Worm (Caenorhabditis elegans): ENCODE measurements around the gene T03D3.5.

Gene T03D3.5

DNA sequence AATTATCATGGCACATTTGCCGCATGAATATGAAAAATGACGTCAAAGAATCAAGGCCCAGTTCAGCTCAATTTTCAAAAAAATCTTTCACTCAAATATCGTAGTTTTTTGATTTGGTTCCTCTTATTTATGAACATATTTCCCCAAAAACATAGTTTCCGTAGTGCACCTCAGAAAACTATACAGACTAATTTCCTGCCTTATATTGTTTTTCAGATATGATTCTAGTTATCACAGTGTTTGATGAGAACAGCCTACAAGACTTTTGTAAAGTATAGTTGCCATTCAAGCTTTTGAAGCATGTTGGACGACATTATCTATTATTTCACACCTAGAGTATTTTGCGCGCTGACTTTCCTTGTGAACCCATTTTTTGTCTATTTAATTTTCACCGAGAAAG lies 6.0 kb upstream of the T03D3.5 start, which contains the start of gene srj-50:
Gene srj-50, plus strand, starts transcription at position 301 of the 400 bp plus-strand sequence.
- TF ChIP-seq snpc-4 (tag; optimal IDR thresholded peaks at IDR 0.05) (no peak), unc-120 (tag; optimal IDR thresholded peaks at IDR 0.05; ENCODE audit: poor library complexity, severe bottlenecking) (no peak)

DNA sequence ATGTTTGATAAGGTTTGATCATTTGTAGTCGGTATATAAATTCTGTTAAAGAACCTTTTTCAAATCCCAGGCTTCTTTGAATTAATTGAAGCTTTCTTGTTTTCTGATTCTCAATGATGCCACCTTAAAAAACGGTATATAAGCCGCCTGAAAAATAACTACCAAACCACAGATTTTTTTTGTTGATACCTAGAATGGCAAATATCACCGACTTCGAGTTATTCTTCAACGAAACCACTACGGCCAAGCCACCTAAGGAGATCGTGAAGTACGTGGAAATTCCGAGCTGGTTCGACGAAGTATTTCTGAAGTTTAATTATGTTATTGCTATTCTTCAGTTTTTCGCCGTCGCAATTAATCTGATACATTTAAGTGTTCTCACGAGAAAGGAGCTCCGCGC lies 4.2 kb upstream of the T03D3.5 start, which contains the start of gene srw-2:
Gene srw-2, plus strand, starts transcription at position 62 of the 400 bp plus-strand sequence.
- no peak for TF ChIP-seq mls-2 (tag; optimal IDR thresholded peaks at IDR 0.05)

DNA sequence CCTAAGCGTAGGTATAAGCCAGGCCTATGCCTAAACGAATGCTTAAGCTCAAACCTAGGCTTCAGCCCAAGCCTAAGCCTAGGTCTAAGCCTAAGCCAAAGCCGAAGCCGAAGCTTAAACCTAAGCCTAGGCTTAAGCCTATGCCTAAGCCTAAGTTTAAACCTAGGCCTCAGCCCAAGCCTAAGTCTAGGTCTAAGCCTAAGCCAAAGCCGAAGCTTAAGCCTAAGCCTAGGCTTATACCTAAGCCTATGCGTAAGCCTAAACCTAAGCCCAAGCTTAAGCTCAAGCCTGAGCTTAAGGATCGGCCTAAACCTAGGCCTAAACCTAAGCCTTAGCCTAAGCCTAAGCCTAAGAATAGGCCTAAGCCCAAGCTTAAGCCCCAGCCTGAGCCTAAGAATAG lies 657 bp downstream of the T03D3.5 start:
- peak; percentile 64 for TF ChIP-seq ham-2 (GFP tag; optimal IDR thresholded peaks at IDR 0.05)
- no peak for TF ChIP-seq zip-8 (tag; optimal IDR thresholded peaks at IDR 0.05)

DNA sequence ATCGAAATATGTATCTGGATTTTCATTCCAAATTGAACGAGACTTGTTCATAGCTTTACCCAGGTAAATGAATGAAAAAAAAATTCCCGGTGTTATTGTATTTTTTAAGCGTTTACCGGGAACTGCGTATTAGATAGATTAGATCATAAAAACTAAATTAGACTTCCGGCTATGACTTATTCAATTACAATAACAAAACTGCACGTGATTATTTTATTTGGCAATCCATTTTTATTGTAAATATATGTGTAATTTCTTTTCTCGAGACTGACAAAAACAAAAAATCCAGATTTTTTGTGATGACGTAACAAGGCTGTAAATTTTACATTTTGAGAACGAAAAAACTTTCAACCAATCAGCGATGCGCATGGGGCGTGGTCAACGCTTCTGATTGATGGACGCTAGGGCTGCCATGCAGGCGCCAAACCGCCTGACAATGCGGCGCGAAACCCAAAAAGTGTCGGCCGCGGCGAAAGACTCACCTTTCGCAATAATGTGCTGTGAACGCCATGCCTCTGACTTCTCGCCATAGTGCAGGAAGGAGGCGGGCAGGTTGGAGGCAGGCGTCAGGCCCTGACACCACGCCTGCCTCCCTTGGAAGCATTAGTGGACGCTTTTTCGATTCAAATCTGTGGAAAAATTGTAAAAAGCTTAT lies 4.9 kb downstream of the T03D3.5 start, which contains the start of gene srh-36:
Gene srh-36, minus strand, starts transcription at position 51 of the 655 bp plus-strand sequence.
- peak; percentile 59 for TF ChIP-seq zip-8 (tag; optimal IDR thresholded peaks at IDR 0.05)
- TF ChIP-seq pha-4 (tag; optimal IDR thresholded peaks at IDR 0.05): no peak

DNA sequence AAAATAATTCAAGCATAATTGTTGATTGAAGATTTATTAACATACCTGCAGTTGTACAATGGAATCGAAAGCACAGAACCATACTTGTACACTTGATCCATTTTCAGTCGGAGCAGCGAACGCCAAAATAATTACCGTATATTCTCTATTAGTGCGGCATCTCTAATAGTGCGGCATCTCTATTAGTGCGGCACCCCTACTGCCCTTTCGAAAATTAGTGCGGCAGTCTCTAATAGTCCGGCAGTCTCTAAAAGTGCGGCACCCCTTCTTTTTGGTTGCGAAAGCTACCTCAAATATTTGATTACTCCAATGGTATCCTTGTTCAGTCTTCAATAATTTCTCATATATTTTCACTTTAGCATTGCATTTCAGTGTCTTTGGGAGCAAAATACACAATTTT lies 8.5 kb downstream of the T03D3.5 start, which contains the start of gene srt-34:
Gene srt-34, minus strand, starts transcription at position 101 of the 400 bp plus-strand sequence.
- TF ChIP-seq mls-2 (tag; optimal IDR thresholded peaks at IDR 0.05) (no peak), nhr-2 (tag; optimal IDR thresholded peaks at IDR 0.05) (no peak)

DNA sequence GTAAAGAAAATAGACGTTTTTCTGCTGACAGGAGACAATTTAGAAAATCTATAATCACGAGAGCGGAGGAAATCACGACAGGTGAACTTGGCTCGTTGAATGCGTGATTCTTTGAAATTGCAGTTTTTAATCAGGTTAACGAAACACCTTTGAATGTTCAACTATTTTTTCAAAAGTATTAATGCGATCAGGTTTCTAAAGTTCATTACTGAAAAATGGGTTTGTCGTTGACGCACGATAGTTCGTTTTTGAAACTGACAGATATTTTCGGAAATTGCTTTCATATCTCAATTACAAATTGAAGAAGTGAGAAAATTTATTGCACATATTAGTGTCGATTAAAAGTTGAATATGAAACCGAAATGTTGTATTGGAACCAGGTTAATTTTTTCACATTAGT lies 10.7 kb downstream of the T03D3.5 start, which contains the start of gene F54E2.5:
Gene F54E2.5, minus strand, starts transcription at position 101 of the 400 bp plus-strand sequence.
- TF ChIP-seq tbx-8 (GFP tag; optimal IDR thresholded peaks at IDR 0.05) (no peak), nhr-12 (tag; optimal IDR thresholded peaks at IDR 0.05) (no peak), bed-3 (GFP tag; optimal IDR thresholded peaks at IDR 0.05) (no peak), unc-120 (tag; optimal IDR thresholded peaks at IDR 0.05; ENCODE audit: poor library complexity, severe bottlenecking) (no peak), ham-2 (GFP tag; optimal IDR thresholded peaks at IDR 0.05) (no peak), elt-1 (tag; optimal IDR thresholded peaks at IDR 0.05; ENCODE audit: borderline replicate concordance, insufficient read depth) (no peak), lin-32 (GFP tag; optimal IDR thresholded peaks at IDR 0.05) (no peak), nhr-237 (tag; optimal IDR thresholded peaks at IDR 0.05) (no peak)

DNA sequence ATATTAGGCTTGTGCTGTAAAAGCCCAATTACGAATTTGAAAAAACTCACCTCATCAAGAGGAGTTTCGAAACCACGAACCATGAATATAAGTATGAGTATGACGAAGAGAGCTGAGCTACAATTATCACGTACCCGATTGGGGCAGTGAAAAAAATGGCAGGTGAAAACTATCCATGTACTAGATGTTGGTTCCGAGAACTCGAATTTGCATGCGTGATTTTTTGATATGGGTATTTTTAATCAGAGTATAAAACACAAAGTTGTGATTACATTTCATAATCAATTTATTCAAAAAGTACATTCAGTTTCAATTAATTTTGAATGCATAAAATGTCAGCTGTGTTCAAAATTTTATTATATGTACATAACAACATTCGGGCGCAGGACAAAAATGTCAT lies 12.8 kb downstream of the T03D3.5 start, which contains the start of gene F54E2.9:
Gene F54E2.9, minus strand, starts transcription at position 132 of the 400 bp plus-strand sequence.
- TF ChIP-seq nhr-76 (tag; optimal IDR thresholded peaks at IDR 0.05) (no peak), mls-2 (tag; optimal IDR thresholded peaks at IDR 0.05) (no peak), elt-3 (tag; optimal IDR thresholded peaks at IDR 0.05) (no peak), elt-1 (tag; optimal IDR thresholded peaks at IDR 0.05; ENCODE audit: borderline replicate concordance, insufficient read depth) (no peak), bed-3 (GFP tag; optimal IDR thresholded peaks at IDR 0.05) (no peak), lin-32 (GFP tag; optimal IDR thresholded peaks at IDR 0.05) (no peak), nhr-28 (tag; optimal IDR thresholded peaks at IDR 0.05) (no peak), zip-8 (tag; optimal IDR thresholded peaks at IDR 0.05) (no peak), hlh-1 (tag; optimal IDR thresholded peaks at IDR 0.05) (no peak), ces-1 (GFP tag; optimal IDR thresholded peaks at IDR 0.05) (no peak), unc-39 (tag; optimal IDR thresholded peaks at IDR 0.05) (no peak), cnd-1 (tag; optimal IDR thresholded peaks at IDR 0.05) (no peak), pha-4 (tag; optimal IDR thresholded peaks at IDR 0.05) (no peak)

DNA sequence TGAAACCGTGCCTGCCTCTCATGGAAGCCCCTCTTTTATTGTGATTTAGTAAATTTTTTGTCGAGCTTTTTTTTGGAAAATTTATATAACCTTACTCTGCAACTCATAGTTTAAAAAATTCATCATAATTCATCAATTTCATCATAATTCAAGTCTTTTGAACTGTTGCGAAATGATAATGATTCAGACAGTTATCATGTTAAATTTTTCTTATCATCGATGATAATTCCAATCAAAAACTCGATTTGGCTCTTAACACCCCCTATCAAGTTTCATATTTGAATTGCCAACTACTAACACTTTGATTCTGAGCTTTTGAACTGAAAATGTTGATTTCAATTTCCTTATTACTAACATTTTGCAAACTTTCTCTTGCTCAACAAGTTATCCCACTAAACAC lies 16.5 kb downstream of the T03D3.5 start, which contains the start of gene F54E2.1:
Gene F54E2.1, plus strand, starts transcription at position 235 of the 400 bp plus-strand sequence.
- TF ChIP-seq nhr-12 (tag; optimal IDR thresholded peaks at IDR 0.05): no peak
- TF ChIP-seq ceh-83 (GFP tag; optimal IDR thresholded peaks at IDR 0.05): no peak
- TF ChIP-seq zip-8 (tag; optimal IDR thresholded peaks at IDR 0.05): no peak
- no peak for TF ChIP-seq nhr-28 (tag; optimal IDR thresholded peaks at IDR 0.05)
- TF ChIP-seq nhr-2 (tag; optimal IDR thresholded peaks at IDR 0.05): no peak
- TF ChIP-seq elt-3 (tag; optimal IDR thresholded peaks at IDR 0.05): no peak
- TF ChIP-seq ces-1 (GFP tag; optimal IDR thresholded peaks at IDR 0.05): no peak
- no peak for TF ChIP-seq lin-13 (tag; optimal IDR thresholded peaks at IDR 0.05)
- TF ChIP-seq drap-1 (GFP tag; optimal IDR thresholded peaks at IDR 0.05): no peak
- TF ChIP-seq sem-2 (GFP tag; optimal IDR thresholded peaks at IDR 0.05): no peak
- no peak for TF ChIP-seq snpc-4 (tag; optimal IDR thresholded peaks at IDR 0.05)
- no peak for TF ChIP-seq mab-5 (tag; optimal IDR thresholded peaks at IDR 0.05)
- no peak for TF ChIP-seq ham-2 (GFP tag; optimal IDR thresholded peaks at IDR 0.05)

Data from whole organism, mixed stage, embryonic.